Worm (Caenorhabditis elegans) whole organism, early embryonic: ENCODE data around the gene zip-12.

Experiments
- B0310.2 ChIP-seq: sonication (generic microtip); optimal IDR thresholded peaks from 2 replicates; lab custom pipeline; 2016; ENCODE audit warnings: mild to moderate bottlenecking, missing genetic modification characterization, missing compliant biosample characterization
- F13C5.2 ChIP-seq: sonication (generic microtip); optimal IDR thresholded peaks from 2 replicates; lab custom pipeline; 2017; ENCODE audit warnings: mild to moderate bottlenecking, missing genetic modification characterization, inconsistent platforms, missing compliant biosample characterization
- aly-1 ChIP-seq: sonication (generic microtip); optimal IDR thresholded peaks from 2 replicates; lab custom pipeline; 2016; ENCODE audit warnings: missing genetic modification characterization, missing compliant biosample characterization
- ama-1 ChIP-seq: fragments of 150-350 bp; optimal IDR thresholded peaks from 2 replicates; lab custom pipeline; 2014
- ceh-13 ChIP-seq: fragments of 200-800 bp; sonication (Bioruptor generic); optimal IDR thresholded peaks from 2 replicates; lab custom pipeline; 2018; ENCODE audit warnings: mild to moderate bottlenecking, missing genetic modification characterization, missing compliant biosample characterization
- ceh-36 ChIP-seq: sonication (generic microtip); optimal IDR thresholded peaks from 2 replicates; lab custom pipeline; 2016; ENCODE audit warnings: missing genetic modification characterization, inconsistent platforms, missing compliant biosample characterization
- ets-7 ChIP-seq: sonication (generic microtip); optimal IDR thresholded peaks from 2 replicates; lab custom pipeline; 2016; ENCODE audit warnings: missing genotype, missing genetic modification characterization, missing compliant biosample characterization
- flt-1 ChIP-seq: fragments of 200-800 bp; sonication (Bioruptor generic); IDR thresholded peaks from 2 replicates; pipeline ENCODE4 v1.3.6; 2022; ENCODE audit warnings: missing genetic modification characterization, missing compliant biosample characterization
- hmbx-1 ChIP-seq: sonication (generic microtip); optimal IDR thresholded peaks from 2 replicates; lab custom pipeline; 2016; ENCODE audit warnings: mild to moderate bottlenecking, missing genetic modification characterization, missing compliant biosample characterization
- hmg-4 ChIP-seq: fragments of 200-800 bp; sonication (Bioruptor generic); optimal IDR thresholded peaks from 2 replicates; lab custom pipeline; 2018; ENCODE audit warnings: mild to moderate bottlenecking, missing genetic modification characterization, missing compliant biosample characterization
- hnd-1 ChIP-seq: sonication (generic microtip); optimal IDR thresholded peaks from 2 replicates; lab custom pipeline; 2016; ENCODE audit warnings: missing genetic modification characterization, missing compliant biosample characterization
- pes-1 ChIP-seq: fragments of 200-800 bp; sonication (Bioruptor generic); IDR thresholded peaks from 2 replicates; pipeline ENCODE4 v1.3.6; 2022; ENCODE audit warnings: missing genetic modification reagents, missing genetic modification characterization, missing compliant biosample characterization
- scrt-1 ChIP-seq: fragments of 200-800 bp; sonication (Bioruptor generic); IDR thresholded peaks from 2 replicates; pipeline ENCODE4 v1.3.6; 2022; ENCODE audit warnings: missing genetic modification characterization, missing compliant biosample characterization
- sea-1 ChIP-seq: fragments of 200-800 bp; sonication (Bioruptor generic); conservative IDR thresholded peaks from 2 replicates; pipeline ENCODE4 v1.3.6; 2022; ENCODE audit warnings: missing genetic modification characterization, missing compliant biosample characterization
- tbx-11 ChIP-seq: fragments of 200-800 bp; sonication (Bioruptor generic); IDR thresholded peaks from 2 replicates; pipeline ENCODE4 v1.3.6; 2022; ENCODE audit warnings: missing genetic modification characterization, missing compliant biosample characterization
- tbx-37 ChIP-seq: fragments of 200-800 bp; sonication (Bioruptor generic); conservative IDR thresholded peaks from 2 replicates; pipeline ENCODE4 v1.3.6; 2022; ENCODE audit warnings: missing genetic modification reagents, missing genetic modification characterization, missing compliant biosample characterization
- tra-4 ChIP-seq: sonication (generic microtip); optimal IDR thresholded peaks from 2 replicates; lab custom pipeline; 2017; ENCODE audit warnings: missing genetic modification characterization, missing compliant biosample characterization

zip-12 gene

ce11 chrIII:12327528-12327997, at the start of gene zip-12, which contains the start of gene Y75B8A.63:
Gene zip-12 (plus strand): TSS chrIII:12327914.
Gene Y75B8A.63 (plus strand): TSS chrIII:12327947.
- TF ChIP-seq hmg-4 (GFP tag; lab: Kevin White, UChicago) (no peak), tbx-11 (GFP tag; lab: Robert Waterston, UW) (no peak), ceh-13 (GFP tag; lab: Kevin White, UChicago) (no peak), aly-1 (tag; lab: Kevin White, UChicago) (no peak), ama-1 (no peak), hnd-1 (no peak), B0310.2 (tag; lab: Kevin White, UChicago) (no peak), F13C5.2 (no peak), scrt-1 (GFP tag; lab: Robert Waterston, UW) (no peak), hmbx-1 (no peak), tra-4 (tag; lab: Kevin White, UChicago) (no peak), flt-1 (GFP tag; lab: Robert Waterston, UW) (no peak), pes-1 (GFP tag; lab: Robert Waterston, UW) (no peak), sea-1 (GFP tag; lab: Robert Waterston, UW) (no peak), tbx-37 (GFP tag; lab: Robert Waterston, UW) (no peak)

- TF ChIP-seq pes-1 (GFP tag; lab: Robert Waterston, UW) (no peak), flt-1 (GFP tag; lab: Robert Waterston, UW) (no peak), ama-1 (no peak), scrt-1 (GFP tag; lab: Robert Waterston, UW) (no peak), hmbx-1 (no peak)
Observed at ce11 chrIII:12278766-12279165, 48.9 kb upstream of the zip-12 start.

- TF ChIP-seq flt-1 (GFP tag; lab: Robert Waterston, UW), result no peak
- TF ChIP-seq ama-1, result no peak
- no peak for TF ChIP-seq scrt-1 (GFP tag; lab: Robert Waterston, UW)
- no peak for TF ChIP-seq tra-4 (tag; lab: Kevin White, UChicago)
- no peak for TF ChIP-seq hmbx-1
- no peak for TF ChIP-seq tbx-37 (GFP tag; lab: Robert Waterston, UW)
- TF ChIP-seq hmg-4 (GFP tag; lab: Kevin White, UChicago), result no peak
- TF ChIP-seq hnd-1, result no peak
- TF ChIP-seq ets-7 (tag; lab: Kevin White, UChicago), result no peak
- TF ChIP-seq pes-1 (GFP tag; lab: Robert Waterston, UW), result no peak
- TF ChIP-seq sea-1 (GFP tag; lab: Robert Waterston, UW), result no peak
- TF ChIP-seq ceh-36 (tag; lab: Kevin White, UChicago), result no peak
- TF ChIP-seq F13C5.2, result no peak
- no peak for TF ChIP-seq aly-1 (tag; lab: Kevin White, UChicago)
- TF ChIP-seq B0310.2 (tag; lab: Kevin White, UChicago), result no peak
- no peak for TF ChIP-seq ceh-13 (GFP tag; lab: Kevin White, UChicago)
- no peak for TF ChIP-seq tbx-11 (GFP tag; lab: Robert Waterston, UW)
Observed at ce11 chrIII:12284157-12284556, 43.6 kb upstream of the zip-12 start.

- TF ChIP-seq flt-1 (GFP tag; lab: Robert Waterston, UW) (no peak), scrt-1 (GFP tag; lab: Robert Waterston, UW) (no peak), hmbx-1 (no peak), tbx-37 (GFP tag; lab: Robert Waterston, UW) (no peak), sea-1 (GFP tag; lab: Robert Waterston, UW) (no peak), F13C5.2 (no peak), tra-4 (tag; lab: Kevin White, UChicago) (no peak), aly-1 (tag; lab: Kevin White, UChicago) (no peak)
Observed at ce11 chrIII:12292465-12292864, 35.2 kb upstream of the zip-12 start.

ce11 chrIII:12297303-12297702, 30.4 kb upstream of the zip-12 start:
- TF ChIP-seq ama-1 (no peak), hmbx-1 (no peak), pes-1 (GFP tag; lab: Robert Waterston, UW) (no peak), tbx-11 (GFP tag; lab: Robert Waterston, UW) (no peak), B0310.2 (tag; lab: Kevin White, UChicago) (no peak), aly-1 (tag; lab: Kevin White, UChicago) (no peak), ceh-13 (GFP tag; lab: Kevin White, UChicago) (no peak), tra-4 (tag; lab: Kevin White, UChicago) (no peak), hmg-4 (GFP tag; lab: Kevin White, UChicago) (no peak), hnd-1 (no peak), ceh-36 (tag; lab: Kevin White, UChicago) (no peak), flt-1 (GFP tag; lab: Robert Waterston, UW) (no peak), tbx-37 (GFP tag; lab: Robert Waterston, UW) (no peak), sea-1 (GFP tag; lab: Robert Waterston, UW) (no peak), scrt-1 (GFP tag; lab: Robert Waterston, UW) (no peak), F13C5.2 (no peak), ets-7 (tag; lab: Kevin White, UChicago) (no peak)

ce11 chrIII:12299259-12299658, 28.5 kb upstream of the zip-12 start:
- TF ChIP-seq tbx-37 (GFP tag; lab: Robert Waterston, UW) (no peak), tbx-11 (GFP tag; lab: Robert Waterston, UW) (no peak), hmbx-1 (no peak), aly-1 (tag; lab: Kevin White, UChicago) (no peak), B0310.2 (tag; lab: Kevin White, UChicago) (no peak), sea-1 (GFP tag; lab: Robert Waterston, UW) (no peak), scrt-1 (GFP tag; lab: Robert Waterston, UW) (no peak), hnd-1 (no peak), pes-1 (GFP tag; lab: Robert Waterston, UW) (no peak), F13C5.2 (no peak), flt-1 (GFP tag; lab: Robert Waterston, UW) (no peak), ama-1 (no peak), tra-4 (tag; lab: Kevin White, UChicago) (no peak), ceh-36 (tag; lab: Kevin White, UChicago) (no peak), ceh-13 (GFP tag; lab: Kevin White, UChicago) (no peak), hmg-4 (GFP tag; lab: Kevin White, UChicago) (no peak), ets-7 (tag; lab: Kevin White, UChicago) (no peak)

- TF ChIP-seq F13C5.2 (no peak), ceh-36 (tag; lab: Kevin White, UChicago) (no peak), flt-1 (GFP tag; lab: Robert Waterston, UW) (no peak), B0310.2 (tag; lab: Kevin White, UChicago) (no peak), ceh-13 (GFP tag; lab: Kevin White, UChicago) (no peak), pes-1 (GFP tag; lab: Robert Waterston, UW) (no peak), sea-1 (GFP tag; lab: Robert Waterston, UW) (no peak), tbx-37 (GFP tag; lab: Robert Waterston, UW) (no peak), tbx-11 (GFP tag; lab: Robert Waterston, UW) (no peak), scrt-1 (GFP tag; lab: Robert Waterston, UW) (no peak), ets-7 (tag; lab: Kevin White, UChicago) (no peak), hmbx-1 (no peak), aly-1 (tag; lab: Kevin White, UChicago) (no peak), ama-1 (no peak), hmg-4 (GFP tag; lab: Kevin White, UChicago) (no peak), hnd-1 (no peak), tra-4 (tag; lab: Kevin White, UChicago) (no peak)
Observed at ce11 chrIII:12303084-12303483, 24.6 kb upstream of the zip-12 start, which contains the start of gene mrp-8. Gene mrp-8 (minus strand): TSS chrIII:12303184.
